Worm (Caenorhabditis elegans) whole organism, L4/young adult: Measurements from ENCODE around the gene srh-18.

ENCODE experiments used
- W03F9.2 ChIP-seq: fragments of 150-350 bp; optimal IDR thresholded peaks from 2 replicates; lab custom pipeline; 2014; ENCODE audit warnings: missing biosample characterization, missing genetic modification characterization
- dao-5 ChIP-seq: sonication (generic microtip); optimal IDR thresholded peaks from 2 replicates; lab custom pipeline; 2016; ENCODE audit warnings: missing genotype, missing genetic modification characterization, moderate library complexity, missing compliant biosample characterization

- TF ChIP-seq W03F9.2 (tag; lab: Kevin White, UChicago) (no peak), dao-5 (tag; lab: Kevin White, UChicago) (no peak)
These were observed 21.5 kb downstream of the srh-18 start, which contains the start of the genes str-4 and lgc-48 for ce11 chrV:13339633-13340290.
